Worm (Caenorhabditis elegans) whole organism, young adult: ENCODE results near the gene fbxa-1.

Source experiments
- F39B2.1 ChIP-seq: fragments of 200-800 bp; sonication (Bioruptor generic); IDR thresholded peaks from 2 replicates; pipeline ENCODE4 v1.3.6; 2022; ENCODE audit warnings: missing genetic modification reagents, missing genetic modification characterization, missing compliant biosample characterization
- efl-1 ChIP-seq: fragments of 150-350 bp; optimal IDR thresholded peaks from 2 replicates; lab custom pipeline; 2014; ENCODE audit warnings: missing biosample characterization, missing genetic modification reagents, missing genetic modification characterization
- lsy-27 ChIP-seq: sonication (generic microtip); optimal IDR thresholded peaks from 2 replicates; lab custom pipeline; 2017; ENCODE audit warnings: missing genetic modification characterization, mild to moderate bottlenecking, missing compliant biosample characterization, antibody characterized with exemption, missing genotype, borderline replicate concordance; ENCODE audit not compliant: insufficient read depth
- nfya-1 ChIP-seq: sonication (generic microtip); optimal IDR thresholded peaks from 2 replicates; lab custom pipeline; 2017; ENCODE audit warnings: antibody characterized with exemption, missing compliant biosample characterization, missing genetic modification characterization, borderline replicate concordance; ENCODE audit not compliant: insufficient read depth
- snpc-1.1 ChIP-seq: sonication (generic microtip); optimal IDR thresholded peaks from 2 replicates; lab custom pipeline; 2017; ENCODE audit warnings: missing genetic modification characterization, mild to moderate bottlenecking, missing compliant biosample characterization, antibody characterized with exemption, moderate library complexity, missing genotype, missing genetic modification reagents; ENCODE audit not compliant: insufficient read depth
- unc-62 ChIP-seq: fragments of 150-350 bp; optimal IDR thresholded peaks from 2 replicates; lab custom pipeline; 2014; ENCODE audit warnings: missing biosample characterization, missing genetic modification reagents, missing genetic modification characterization
- ztf-6 ChIP-seq: fragments of 200-800 bp; sonication (Bioruptor generic); IDR thresholded peaks from 2 replicates; pipeline ENCODE4 v1.3.6; 2022; ENCODE audit warnings: missing genetic modification reagents, missing genetic modification characterization, missing compliant biosample characterization

- TF ChIP-seq efl-1: no peak
- no peak for TF ChIP-seq snpc-1.1
- TF ChIP-seq lsy-27 (tag; lab: Kevin White, UChicago): no peak
- TF ChIP-seq ztf-6 (GFP tag; lab: Robert Waterston, UW): no peak
- TF ChIP-seq unc-62 (GFP tag; lab: Kevin White, UChicago): no peak
- TF ChIP-seq F39B2.1 (GFP tag; lab: Robert Waterston, UW): no peak
- TF ChIP-seq nfya-1 (tag; lab: Kevin White, UChicago): no peak
Observed at ce11 chrIII:2304149-2304548, 3.8 kb downstream of the fbxa-1 start.
